Worm (Caenorhabditis elegans): ENCODE data around the gene nhr-46.

ce11 chrIV:5766804-5767203, 9.1 kb upstream of the nhr-46 start:
- TF ChIP-seq ceh-91 (GFP tag; IDR thresholded peaks at IDR 0.05) (no peak), F10E7.11 (tag; optimal IDR thresholded peaks at IDR 0.05) (no peak), ama-1 (optimal IDR thresholded peaks at IDR 0.05) (no peak), ama-1 (GFP tag; optimal IDR thresholded peaks at IDR 0.05) (no peak), snpc-4 (GFP tag; optimal IDR thresholded peaks at IDR 0.05) (no peak), snpc-4 (tag; optimal IDR thresholded peaks at IDR 0.05) (no peak), hlh-12 (tag; optimal IDR thresholded peaks at IDR 0.05) (no peak), unc-62 (GFP tag; optimal IDR thresholded peaks at IDR 0.05) (no peak), snpc-1.3 (tag; optimal IDR thresholded peaks at IDR 0.05; ENCODE audit: insufficient read depth) (no peak), tbx-9 (tag; optimal IDR thresholded peaks at IDR 0.05; ENCODE audit: borderline replicate concordance) (no peak), F22D6.2 (tag; optimal IDR thresholded peaks at IDR 0.05) (no peak), nfya-1 (tag; optimal IDR thresholded peaks at IDR 0.05; ENCODE audit: borderline replicate concordance, insufficient read depth) (no peak), hsf-1 (GFP tag; IDR thresholded peaks at IDR 0.05) (no peak), lsy-27 (tag; optimal IDR thresholded peaks at IDR 0.05; ENCODE audit: borderline replicate concordance, insufficient read depth) (no peak), B0035.1 (tag; optimal IDR thresholded peaks at IDR 0.05) (no peak)

All from whole organism, young adult.